Worm (Caenorhabditis elegans) whole organism, L1 larva: ENCODE data around the gene madf-11.

Source experiments
- C04F5.9 ChIP-seq: sonication (generic microtip); optimal IDR thresholded peaks from 2 replicates; lab custom pipeline; 2016; ENCODE audit warnings: missing genetic modification characterization, missing compliant biosample characterization
- C16A3.4 ChIP-seq: fragments of 150-350 bp; optimal IDR thresholded peaks from 2 replicates; lab custom pipeline; 2014; ENCODE audit warnings: missing biosample characterization, missing genetic modification characterization
- C34B4.2 ChIP-seq: sonication (generic microtip); optimal IDR thresholded peaks from 2 replicates; lab custom pipeline; 2017; ENCODE audit warnings: mild to moderate bottlenecking, missing genetic modification characterization, missing compliant biosample characterization
- ama-1 ChIP-seq: fragments of 150-350 bp; optimal IDR thresholded peaks from 2 replicates; lab custom pipeline; 2014
- blmp-1 ChIP-seq: fragments of 150-350 bp; optimal IDR thresholded peaks from 2 replicates; lab custom pipeline; 2014; ENCODE audit warnings: missing biosample characterization, missing genetic modification characterization
- ceh-8 ChIP-seq: fragments of 200-800 bp; sonication (Bioruptor generic); optimal IDR thresholded peaks from 2 replicates; lab custom pipeline; 2018; ENCODE audit warnings: mild to moderate bottlenecking, missing genetic modification characterization, moderate library complexity, missing compliant biosample characterization
- ceh-90 ChIP-seq: sonication (generic microtip); optimal IDR thresholded peaks from 2 replicates; lab custom pipeline; 2016; ENCODE audit warnings: missing genetic modification characterization, missing compliant biosample characterization
- dpl-1 ChIP-seq, 3 experiments: fragments of 150-350 bp in 2 of 3; sonication (generic microtip) in 1 of 3; optimal IDR thresholded peaks; 2 replicates each; lab custom pipeline; 2014 to 2017; ENCODE audit warnings: missing biosample characterization in 3 of 3, missing genetic modification characterization in 3 of 3, missing genetic modification reagents in 3 of 3
- dsc-1 ChIP-seq: sonication (generic microtip); optimal IDR thresholded peaks from 2 replicates; lab custom pipeline; 2016; ENCODE audit warnings: mild to moderate bottlenecking, missing genetic modification characterization, missing compliant biosample characterization
- efl-1 ChIP-seq, 4 experiments: fragments of 150-350 bp; optimal IDR thresholded peaks in 3 of 4; peaks in 1 of 4; 1 replicate in 1 of 4; 2 replicates in 3 of 4; lab custom pipeline; 2014; ENCODE audit warnings: missing biosample characterization in 2 of 4, missing genetic modification characterization in 2 of 4, missing genetic modification reagents in 2 of 4
- efl-3 ChIP-seq: fragments of 200-800 bp; sonication (Bioruptor generic); optimal IDR thresholded peaks from 2 replicates; lab custom pipeline; 2018; ENCODE audit warnings: mild to moderate bottlenecking, missing genetic modification characterization, missing compliant biosample characterization
- egl-27 ChIP-seq, 2 experiments: fragments of 150-350 bp in 1 of 2; sonication (generic microtip); optimal IDR thresholded peaks; 3 replicates each; lab custom pipeline; 2017 to 2018; ENCODE audit warnings: missing biosample characterization in 2 of 2, missing genetic modification characterization in 2 of 2, missing genetic modification reagents in 2 of 2
- elt-2 ChIP-seq: sonication (generic microtip); optimal IDR thresholded peaks from 2 replicates; lab custom pipeline; 2016; ENCODE audit warnings: missing genetic modification characterization, mild to moderate bottlenecking, inconsistent platforms, missing compliant biosample characterization, missing genetic modification reagents
- elt-3 ChIP-seq, 6 experiments: fragments of 150-350 bp in 1 of 6; sonication (generic microtip); optimal IDR thresholded peaks; 2 replicates each; lab custom pipeline; 2017 to 2018; ENCODE audit warnings: missing biosample characterization in 6 of 6, missing genetic modification characterization in 6 of 6, inconsistent platforms in 1 of 6
- fkh-10 ChIP-seq: sonication (generic microtip); optimal IDR thresholded peaks from 2 replicates; lab custom pipeline; 2017; ENCODE audit warnings: missing biosample characterization, missing genetic modification reagents, missing genetic modification characterization
- fkh-4 ChIP-seq: sonication (generic microtip); optimal IDR thresholded peaks from 2 replicates; lab custom pipeline; 2016; ENCODE audit warnings: missing compliant biosample characterization, missing genetic modification characterization, borderline replicate concordance
- grh-1 ChIP-seq: fragments of 200-800 bp; sonication (Bioruptor generic); IDR thresholded peaks from 2 replicates; pipeline ENCODE4 v1.3.6; 2022; ENCODE audit warnings: missing genetic modification reagents, missing genetic modification characterization, missing compliant biosample characterization
- hlh-17 ChIP-seq: fragments of 200-800 bp; sonication (Bioruptor generic); optimal IDR thresholded peaks from 2 replicates; lab custom pipeline; 2018; ENCODE audit warnings: missing genetic modification characterization, mild to moderate bottlenecking, missing compliant biosample characterization, moderate library complexity, borderline replicate concordance
- irx-1 ChIP-seq: sonication (generic microtip); optimal IDR thresholded peaks from 2 replicates; lab custom pipeline; 2016; ENCODE audit warnings: missing genetic modification characterization, missing compliant biosample characterization
- isw-1 ChIP-seq: fragments of 200-800 bp; sonication (Bioruptor generic); IDR thresholded peaks from 2 replicates; pipeline ENCODE4 v1.3.6; 2022; ENCODE audit warnings: missing genetic modification characterization, missing compliant biosample characterization
- lin-13 ChIP-seq: fragments of 150-350 bp; optimal IDR thresholded peaks from 2 replicates; lab custom pipeline; 2014; ENCODE audit warnings: missing biosample characterization, missing genetic modification reagents, missing genetic modification characterization
- lin-14 ChIP-seq: fragments of 200-800 bp; sonication (Bioruptor generic); optimal IDR thresholded peaks from 2 replicates; lab custom pipeline; 2018; ENCODE audit warnings: mild to moderate bottlenecking, missing genetic modification characterization, moderate library complexity, missing compliant biosample characterization
- lin-15B ChIP-seq: fragments of 150-350 bp; sonication (generic microtip); optimal IDR thresholded peaks from 3 replicates; lab custom pipeline; 2014; ENCODE audit warnings: missing biosample characterization, missing genetic modification characterization
- lin-35 ChIP-seq, 2 experiments: fragments of 150-350 bp; optimal IDR thresholded peaks; 2 replicates each; lab custom pipeline; 2014; ENCODE audit warnings: missing biosample characterization in 2 of 2, missing genetic modification characterization in 2 of 2, missing genetic modification reagents in 2 of 2
- lin-39 ChIP-seq: fragments of 150-350 bp; optimal IDR thresholded peaks from 2 replicates; lab custom pipeline; 2014; ENCODE audit warnings: missing biosample characterization, missing genetic modification reagents, missing genetic modification characterization
- lir-3 ChIP-seq: sonication (generic microtip); optimal IDR thresholded peaks from 2 replicates; lab custom pipeline; 2016; ENCODE audit warnings: mild to moderate bottlenecking, missing genetic modification characterization, moderate library complexity, missing compliant biosample characterization; ENCODE audit not compliant: poor library complexity
- lsy-2 ChIP-seq, 2 experiments: fragments of 150-350 bp; optimal IDR thresholded peaks; 2 replicates each; lab custom pipeline; 2014; ENCODE audit warnings: missing biosample characterization in 2 of 2, missing genetic modification characterization in 2 of 2
- mab-9 ChIP-seq: fragments of 200-800 bp; sonication (Bioruptor generic); IDR thresholded peaks from 2 replicates; pipeline ENCODE4 v1.3.6; 2022; ENCODE audit warnings: missing genetic modification reagents, missing genetic modification characterization, missing compliant biosample characterization
- mdl-1 ChIP-seq, 2 experiments: fragments of 150-350 bp; optimal IDR thresholded peaks; 2 replicates each; lab custom pipeline; 2014 to 2017; ENCODE audit warnings: missing biosample characterization in 2 of 2, missing genetic modification characterization in 2 of 2, inconsistent platforms in 1 of 2
- mep-1 ChIP-seq: fragments of 150-350 bp; optimal IDR thresholded peaks from 2 replicates; lab custom pipeline; 2014; ENCODE audit warnings: missing biosample characterization, missing genetic modification characterization
- nhr-19 ChIP-seq: fragments of 200-800 bp; sonication (Bioruptor generic); conservative IDR thresholded peaks from 2 replicates; pipeline ENCODE4 v1.3.6; 2022; ENCODE audit warnings: missing genetic modification characterization, missing compliant biosample characterization
- nhr-20 ChIP-seq: sonication (generic microtip); optimal IDR thresholded peaks from 2 replicates; lab custom pipeline; 2016; ENCODE audit warnings: mild to moderate bottlenecking, missing genetic modification characterization, missing compliant biosample characterization
- nhr-28 ChIP-seq: fragments of 150-350 bp; optimal IDR thresholded peaks from 2 replicates; lab custom pipeline; 2014; ENCODE audit warnings: missing biosample characterization, missing genetic modification characterization
- nhr-71 ChIP-seq: sonication (generic microtip); optimal IDR thresholded peaks from 2 replicates; lab custom pipeline; 2016; ENCODE audit warnings: mild to moderate bottlenecking, missing genetic modification characterization, moderate library complexity, missing compliant biosample characterization
- nhr-77 ChIP-seq: fragments of 150-350 bp; optimal IDR thresholded peaks from 2 replicates; lab custom pipeline; 2014; ENCODE audit warnings: missing biosample characterization, missing genetic modification characterization
- nhr-85 ChIP-seq: sonication (generic microtip); peaks from one replicate; lab custom pipeline; 2016; ENCODE audit warnings: missing genetic modification characterization, inconsistent platforms, missing compliant biosample characterization
- nhr-90 ChIP-seq: sonication (generic microtip); optimal IDR thresholded peaks from 2 replicates; lab custom pipeline; 2016; ENCODE audit warnings: mild to moderate bottlenecking, missing genetic modification characterization, missing compliant biosample characterization; ENCODE audit not compliant: poor library complexity
- rnt-1 ChIP-seq: sonication (generic microtip); optimal IDR thresholded peaks from 2 replicates; lab custom pipeline; 2016; ENCODE audit warnings: mild to moderate bottlenecking, missing genetic modification characterization, moderate library complexity, missing compliant biosample characterization
- skn-1 ChIP-seq: fragments of 150-350 bp; optimal IDR thresholded peaks from 2 replicates; lab custom pipeline; 2014; ENCODE audit warnings: missing biosample characterization, missing genetic modification characterization
- snu-23 ChIP-seq: sonication (generic microtip); optimal IDR thresholded peaks from 2 replicates; lab custom pipeline; 2016; ENCODE audit warnings: missing genetic modification characterization, missing compliant biosample characterization
- swsn-7 ChIP-seq: sonication (generic microtip); optimal IDR thresholded peaks from 2 replicates; lab custom pipeline; 2016; ENCODE audit warnings: missing genetic modification characterization, missing compliant biosample characterization
- unc-130 ChIP-seq: fragments of 150-350 bp; optimal IDR thresholded peaks from 2 replicates; lab custom pipeline; 2017; ENCODE audit warnings: missing biosample characterization, missing genetic modification characterization, inconsistent platforms
- unc-62 ChIP-seq: fragments of 150-350 bp; optimal IDR thresholded peaks from 2 replicates; lab custom pipeline; 2014; ENCODE audit warnings: missing biosample characterization, missing genetic modification reagents, missing genetic modification characterization
- unc-98 ChIP-seq: fragments of 200-800 bp; sonication (Bioruptor generic); IDR thresholded peaks from 2 replicates; pipeline ENCODE4 v1.3.6; 2022; ENCODE audit warnings: missing genetic modification characterization, missing compliant biosample characterization
- xbp-1 ChIP-seq: sonication (generic microtip); optimal IDR thresholded peaks from 2 replicates; lab custom pipeline; 2016; ENCODE audit warnings: missing genetic modification characterization, missing compliant biosample characterization
- zag-1 ChIP-seq: fragments of 150-350 bp; optimal IDR thresholded peaks from 2 replicates; lab custom pipeline; 2014; ENCODE audit warnings: missing biosample characterization, missing genetic modification characterization

Gene madf-11

DNA sequence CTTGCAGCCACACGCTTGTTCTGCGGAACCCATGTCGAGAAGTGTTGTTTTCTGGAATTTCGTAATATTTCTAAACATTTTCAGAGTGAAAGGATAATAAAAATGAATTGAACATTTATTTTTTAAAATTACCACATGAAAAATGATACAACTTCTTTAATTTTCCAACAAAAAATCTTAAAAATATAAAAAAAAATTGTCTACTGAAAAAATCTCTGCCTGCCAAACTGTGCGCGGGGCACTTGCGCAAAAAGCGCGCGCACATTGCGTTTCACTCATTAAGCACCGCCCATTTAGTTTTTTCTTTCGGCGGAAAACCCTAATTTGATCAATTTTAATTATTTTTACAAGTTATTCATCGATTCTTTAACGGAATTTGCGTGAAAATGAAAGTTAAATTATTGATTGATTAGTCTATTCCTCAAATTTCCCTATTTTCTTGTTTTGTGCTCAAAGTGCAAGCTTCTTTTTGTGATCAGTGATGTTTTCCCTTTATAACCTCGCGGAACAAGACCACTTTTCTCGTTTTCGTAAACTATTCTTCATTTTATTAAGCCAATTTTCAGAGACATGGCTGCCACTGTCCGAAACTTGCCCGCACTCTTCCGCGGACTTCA, 48.3 kb downstream of the madf-11 start, which contains the start of the genes nmad-1 and hach-1 (continued):
- TF ChIP-seq fkh-10 (GFP tag; lab: Kevin White, UChicago) (no peak), unc-98 (GFP tag; lab: Robert Waterston, UW) (no peak), fkh-4 (peak; percentile 17), rnt-1 (tag; lab: Kevin White, UChicago) (peak; percentile 83), ceh-8 (GFP tag; lab: Kevin White, UChicago) (peak; percentile 74), ceh-90 (no peak), grh-1 (GFP tag; lab: Robert Waterston, UW) (peak; percentile 52; the same call in 1 of the 2 replicates), unc-62 (GFP tag; lab: Kevin White, UChicago) (no peak), swsn-7 (tag; lab: Kevin White, UChicago) (peak; percentile 84), C04F5.9 (peak; percentile 27)
- TF ChIP-seq, all 84 proteins: peak for 46

DNA sequence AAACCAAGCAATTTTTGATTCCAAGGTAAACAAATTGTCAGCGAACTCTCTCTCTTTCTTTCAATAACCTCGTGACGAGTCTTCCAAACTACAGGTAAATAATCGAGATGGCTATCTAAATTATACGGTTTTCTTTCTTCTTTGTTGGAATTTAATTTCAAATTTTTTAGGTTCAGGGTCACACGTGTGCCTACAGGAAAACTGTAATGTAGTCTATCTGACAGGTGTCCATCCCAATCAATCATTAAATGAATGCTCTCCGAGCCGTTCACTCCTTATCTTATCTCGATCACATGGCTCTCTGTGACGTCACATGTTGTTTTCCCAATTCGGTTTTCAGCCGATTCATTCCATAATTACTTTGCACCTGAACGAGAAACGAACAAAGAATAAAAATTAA, 50.2 kb downstream of the madf-11 start:
- TF ChIP-seq nhr-77 (tag; lab: Kevin White, UChicago) (no peak), nhr-19 (GFP tag; lab: Robert Waterston, UW) (peak; percentile 28; the same call in 1 of the 2 replicates), lsy-2 (tag; optimal IDR thresholded peaks at IDR 0.05; lab: Kevin White, UChicago) (peak in 1 of 2 experiments; percentile 24), egl-27 (tag; optimal IDR thresholded peaks at IDR 0.05; lab: Kevin White, UChicago) (no peak), mdl-1 (tag; optimal IDR thresholded peaks at IDR 0.05; lab: Kevin White, UChicago) (peak in 1 of 2 experiments; percentile 32), ceh-90 (no peak), skn-1 (tag; lab: Kevin White, UChicago) (peak; percentile 12), nhr-28 (tag; lab: Kevin White, UChicago) (no peak), hlh-17 (GFP tag; lab: Kevin White, UChicago) (no peak), nhr-85 (tag; lab: Kevin White, UChicago) (peak; percentile 89), elt-2 (tag; lab: Kevin White, UChicago) (peak; percentile 59), efl-1 (optimal IDR thresholded peaks at IDR 0.05; lab: Kevin White, UChicago) (no peak), efl-1 (GFP tag; optimal IDR thresholded peaks at IDR 0.05 in 1 of 2; lab: Kevin White, UChicago) (peak in 1 of 2 experiments; percentile 84), nhr-90 (peak; percentile 24), zag-1 (no peak), snu-23 (peak; percentile 28), nhr-71 (tag; lab: Kevin White, UChicago) (peak; percentile 41), lin-14 (GFP tag; lab: Kevin White, UChicago) (peak; percentile 52), nhr-20 (peak; percentile 86), lin-35 (GFP tag; optimal IDR thresholded peaks at IDR 0.05; lab: Kevin White, UChicago) (peak in 1 of 2 experiments; percentile 29), mab-9 (GFP tag; lab: Robert Waterston, UW) (no peak)

DNA sequence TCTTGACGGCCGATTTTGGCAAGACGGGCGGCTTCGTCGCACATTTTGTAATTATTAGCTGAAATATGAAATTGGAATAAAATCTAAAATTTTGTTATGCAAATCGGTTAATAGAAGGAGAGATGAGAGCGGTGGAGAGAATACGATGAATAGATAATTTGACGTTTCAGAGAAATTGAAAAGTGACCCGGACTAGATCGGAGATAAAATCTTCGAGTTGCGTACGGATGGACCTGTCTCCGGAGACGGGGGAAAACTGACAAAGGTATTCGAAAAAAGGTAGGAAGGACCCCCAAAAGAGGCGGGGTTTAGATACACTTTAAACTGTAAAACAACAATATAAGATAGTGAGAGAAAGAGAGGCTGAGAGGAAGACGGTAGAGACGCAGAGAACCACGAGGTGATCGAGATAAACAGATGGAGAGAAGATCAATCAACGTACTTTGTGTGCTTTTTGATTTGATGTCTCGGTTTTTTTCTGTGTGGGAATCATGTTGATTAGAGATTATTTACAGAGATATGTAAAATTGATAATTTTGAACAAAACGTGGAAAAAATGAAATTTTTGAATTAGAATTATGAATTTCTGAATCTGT, 51.1 kb downstream of the madf-11 start, which contains the start of gene F09F7.6:
Gene F09F7.6 (minus strand): TSS at position 64 of the 596 bp plus-strand sequence.
- TF ChIP-seq lin-15B (tag; lab: Kevin White, UChicago) (no peak), swsn-7 (tag; lab: Kevin White, UChicago) (peak; percentile 46), elt-3 (tag; optimal IDR thresholded peaks at IDR 0.05; lab: Kevin White, UChicago) (peak; percentile 35 to 93 (median 72)), unc-130 (tag; lab: Kevin White, UChicago) (peak; percentile 89), xbp-1 (peak; percentile 27), lin-39 (tag; lab: Kevin White, UChicago) (peak; percentile 25), elt-2 (tag; lab: Kevin White, UChicago) (peak; percentile 74), efl-3 (no peak), grh-1 (GFP tag; lab: Robert Waterston, UW) (peak; percentile 53; the same call in 1 of the 2 replicates), ama-1 (peak; percentile 47), C16A3.4 (tag; lab: Kevin White, UChicago) (peak; percentile 74), lin-35 (GFP tag; optimal IDR thresholded peaks at IDR 0.05; lab: Kevin White, UChicago) (peak; percentile 41 to 81), C34B4.2 (tag; lab: Kevin White, UChicago) (no peak), mab-9 (GFP tag; lab: Robert Waterston, UW) (no peak), lir-3 (peak; percentile 72), blmp-1 (tag; lab: Kevin White, UChicago) (peak; percentile 44), isw-1 (GFP tag; lab: Robert Waterston, UW) (no peak), nhr-71 (tag; lab: Kevin White, UChicago) (peak; percentile 95), unc-62 (GFP tag; lab: Kevin White, UChicago) (no peak), nhr-90 (peak; percentile 81), dsc-1 (tag; lab: Kevin White, UChicago) (peak; percentile 41), lin-13 (GFP tag; lab: Kevin White, UChicago) (peak; percentile 4), dpl-1 (GFP tag; optimal IDR thresholded peaks at IDR 0.05; lab: Kevin White, UChicago) (peak in 2 of 3 experiments; percentile 21 to 42), irx-1 (tag; lab: Kevin White, UChicago) (peak; percentile 10), mep-1 (tag; lab: Kevin White, UChicago) (peak; percentile 18)
